Worm (Caenorhabditis elegans) whole organism, L4 larva: ENCODE measurements around the gene srh-192.

Experiments
- D1046.2 ChIP-seq: fragments of 200-800 bp; sonication (Bioruptor generic); IDR thresholded peaks from 2 replicates; pipeline ENCODE4 v1.3.6; 2022; ENCODE audit warnings: missing genetic modification characterization, missing compliant biosample characterization
- ces-1 ChIP-seq: fragments of 150-350 bp; sonication (generic microtip); optimal IDR thresholded peaks from 4 replicates; lab custom pipeline; 2014; ENCODE audit warnings: missing biosample characterization, missing genetic modification reagents, missing genetic modification characterization
- dpl-1 ChIP-seq: fragments of 150-350 bp; optimal IDR thresholded peaks from 2 replicates; lab custom pipeline; 2014; ENCODE audit warnings: missing biosample characterization, missing genetic modification reagents, missing genetic modification characterization
- egl-27 ChIP-seq: sonication (generic microtip); optimal IDR thresholded peaks from 3 replicates; lab custom pipeline; 2017; ENCODE audit warnings: missing biosample characterization, missing genetic modification reagents, missing genetic modification characterization
- fkh-10 ChIP-seq: fragments of 150-350 bp; optimal IDR thresholded peaks from 2 replicates; lab custom pipeline; 2014; ENCODE audit warnings: missing biosample characterization, missing genetic modification reagents, missing genetic modification characterization
- madf-5 ChIP-seq, 2 experiments: fragments of 200-800 bp; sonication (Bioruptor generic); IDR thresholded peaks; 2 replicates each; pipeline ENCODE4 v1.3.6; 2022; ENCODE audit warnings: missing compliant biosample characterization in 2 of 2, missing genetic modification characterization in 2 of 2
- mdl-1 ChIP-seq, 2 experiments: fragments of 150-350 bp in 1 of 2; sonication (generic microtip) in 1 of 2; optimal IDR thresholded peaks; 2 replicates each; lab custom pipeline; 2014 to 2017; ENCODE audit warnings: missing biosample characterization in 2 of 2, missing genetic modification characterization in 2 of 2
- unc-39 ChIP-seq: sonication (generic microtip); optimal IDR thresholded peaks from 2 replicates; lab custom pipeline; 2017; ENCODE audit warnings: missing biosample characterization, missing genetic modification characterization

DNA sequence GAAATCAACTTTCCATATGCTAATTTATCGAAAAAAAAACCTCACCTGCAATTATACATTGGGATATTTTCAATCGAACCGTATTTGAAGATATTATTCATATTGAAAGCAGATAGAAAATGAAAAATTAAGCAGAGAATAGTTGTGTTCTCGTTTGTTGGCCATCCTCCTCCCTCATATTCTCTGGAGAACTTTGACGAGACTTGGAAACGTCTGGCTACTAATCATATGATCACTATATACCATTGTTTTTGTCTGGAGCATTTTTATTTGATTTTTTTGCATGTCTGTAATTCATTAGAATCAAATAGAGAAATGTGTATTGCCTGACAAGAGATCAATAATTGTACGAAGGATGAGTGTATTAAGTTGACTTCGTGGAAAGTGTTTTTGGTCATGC, 50.4 kb downstream of the srh-192 start, which contains the start of gene srt-35:
- no peak for TF ChIP-seq D1046.2
- no peak for TF ChIP-seq unc-39 (tag; lab: Kevin White, UChicago)
- no peak for TF ChIP-seq ces-1
- no peak for TF ChIP-seq dpl-1 (GFP tag; lab: Kevin White, UChicago)
- no peak for TF ChIP-seq mdl-1 (tag; optimal IDR thresholded peaks at IDR 0.05; lab: Kevin White, UChicago)
- no peak for TF ChIP-seq fkh-10
- no peak for TF ChIP-seq madf-5 (GFP tag; IDR thresholded peaks at IDR 0.05; lab: Robert Waterston, UW)
- TF ChIP-seq egl-27 (tag; lab: Kevin White, UChicago): no peak
